Worm (Caenorhabditis elegans) whole organism, early embryonic: ENCODE data around the gene srd-55.

Experiments
- F13C5.2 ChIP-seq: sonication (generic microtip); optimal IDR thresholded peaks from 2 replicates; lab custom pipeline; 2017; ENCODE audit warnings: mild to moderate bottlenecking, missing genetic modification characterization, inconsistent platforms, missing compliant biosample characterization
- ama-1 ChIP-seq: fragments of 150-350 bp; optimal IDR thresholded peaks from 2 replicates; lab custom pipeline; 2014
- flt-1 ChIP-seq: fragments of 200-800 bp; sonication (Bioruptor generic); IDR thresholded peaks from 2 replicates; pipeline ENCODE4 v1.3.6; 2022; ENCODE audit warnings: missing genetic modification characterization, missing compliant biosample characterization
- hmg-4 ChIP-seq: fragments of 200-800 bp; sonication (Bioruptor generic); optimal IDR thresholded peaks from 2 replicates; lab custom pipeline; 2018; ENCODE audit warnings: mild to moderate bottlenecking, missing genetic modification characterization, missing compliant biosample characterization
- hnd-1 ChIP-seq: sonication (generic microtip); optimal IDR thresholded peaks from 2 replicates; lab custom pipeline; 2016; ENCODE audit warnings: missing genetic modification characterization, missing compliant biosample characterization

- TF ChIP-seq ama-1 (lab: Kevin White, UChicago) = no peak
- TF ChIP-seq F13C5.2 (tag; lab: Kevin White, UChicago) = no peak
- no peak for TF ChIP-seq hmg-4 (GFP tag; lab: Kevin White, UChicago)
- no peak for TF ChIP-seq flt-1 (GFP tag; lab: Robert Waterston, UW)
- TF ChIP-seq hnd-1 (tag; lab: Kevin White, UChicago) = no peak
Observed at ce11 chrII:7419563-7419962, 11.3 kb downstream of the srd-55 start.
